Worm (Caenorhabditis elegans): ENCODE measurements around the gene R10F2.6.

DNA sequence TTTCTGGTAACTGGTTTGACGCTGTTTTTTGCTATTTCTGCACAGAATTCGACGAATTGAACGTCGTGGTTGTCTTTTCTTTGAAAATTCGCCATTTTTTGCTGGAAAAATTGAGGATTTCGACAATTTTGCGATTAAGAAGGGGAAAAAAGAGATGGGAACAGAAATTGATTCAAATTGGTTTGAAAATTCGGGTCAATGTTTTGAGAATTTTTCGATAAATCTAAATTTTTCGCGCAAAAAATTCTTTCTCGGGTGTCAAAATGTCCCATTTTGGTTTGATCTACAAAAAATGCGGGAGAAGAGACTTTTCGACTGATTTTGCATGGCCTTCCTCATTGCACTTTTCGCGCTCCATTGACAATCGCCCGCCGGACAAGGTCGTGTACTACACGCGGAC is 21.6 kb upstream of the R10F2.6 start, which contains the start of gene H05C05.2:
- TF ChIP-seq snpc-4 (GFP tag; optimal IDR thresholded peaks at IDR 0.05) (no peak), snpc-4 (tag; optimal IDR thresholded peaks at IDR 0.05) (no peak), dpl-1 (GFP tag; optimal IDR thresholded peaks at IDR 0.05) (no peak), fkh-3 (tag; optimal IDR thresholded peaks at IDR 0.05) (no peak), ama-1 (optimal IDR thresholded peaks at IDR 0.05) (no peak), ama-1 (GFP tag; optimal IDR thresholded peaks at IDR 0.05) (no peak), Y56A3A.18 (GFP tag; IDR thresholded peaks at IDR 0.05) (no peak), nhr-179 (tag; optimal IDR thresholded peaks at IDR 0.05) (no peak), let-607 (tag; optimal IDR thresholded peaks at IDR 0.05) (no peak), mcd-1 (GFP tag; IDR thresholded peaks at IDR 0.05) (no peak), ztf-28 (GFP tag; IDR thresholded peaks at IDR 0.05) (no peak), chd-7 (tag; optimal IDR thresholded peaks at IDR 0.05) (no peak), ztf-3 (GFP tag; optimal IDR thresholded peaks at IDR 0.05) (no peak), bed-2 (GFP tag; IDR thresholded peaks at IDR 0.05) (no peak)

All from whole organism, young adult.